Worm (Caenorhabditis elegans) whole organism, young adult: Measurements from ENCODE around the gene perm-5.

Experiments used
- B0336.3 ChIP-seq: fragments of 200-800 bp; sonication (Bioruptor generic); IDR thresholded peaks from 2 replicates; pipeline ENCODE4 v1.3.6; 2022; ENCODE audit warnings: missing genetic modification characterization, missing compliant biosample characterization
- C06A6.2 ChIP-seq: fragments of 200-800 bp; sonication (Bioruptor generic); conservative IDR thresholded peaks from 2 replicates; pipeline ENCODE4 v1.3.6; 2022; ENCODE audit warnings: missing genetic modification characterization, missing compliant biosample characterization
- F22D6.2 ChIP-seq: sonication (generic microtip); optimal IDR thresholded peaks from 2 replicates; lab custom pipeline; 2016; ENCODE audit warnings: mild to moderate bottlenecking, missing genetic modification characterization, missing compliant biosample characterization
- F23B12.7 ChIP-seq: sonication (generic microtip); optimal IDR thresholded peaks from 2 replicates; lab custom pipeline; 2017; ENCODE audit warnings: missing genetic modification characterization, mild to moderate bottlenecking, missing compliant biosample characterization, antibody characterized with exemption, moderate library complexity; ENCODE audit not compliant: insufficient read depth
- F33H1.4 ChIP-seq: fragments of 200-800 bp; sonication (Bioruptor generic); IDR thresholded peaks from 2 replicates; pipeline ENCODE4 v1.3.6; 2022; ENCODE audit warnings: missing genetic modification reagents, missing genetic modification characterization, missing compliant biosample characterization
- F57A8.1 ChIP-seq: fragments of 200-800 bp; sonication (Bioruptor generic); optimal IDR thresholded peaks from 2 replicates; lab custom pipeline; 2018; ENCODE audit warnings: mild to moderate bottlenecking, missing genetic modification characterization, moderate library complexity, missing compliant biosample characterization
- T07F8.4 ChIP-seq: sonication (generic microtip); optimal IDR thresholded peaks from 2 replicates; lab custom pipeline; 2016; ENCODE audit warnings: mild to moderate bottlenecking, missing genetic modification characterization, moderate library complexity, missing compliant biosample characterization
- T26A5.8 ChIP-seq: sonication (generic microtip); optimal IDR thresholded peaks from 2 replicates; lab custom pipeline; 2016; ENCODE audit warnings: missing genetic modification characterization, missing compliant biosample characterization
- Y53F4B.3 ChIP-seq: fragments of 200-800 bp; sonication (Bioruptor generic); IDR thresholded peaks from 2 replicates; pipeline ENCODE4 v1.3.6; 2022; ENCODE audit warnings: missing genetic modification reagents, missing genetic modification characterization, missing compliant biosample characterization
- Y53G8AR.9 ChIP-seq: fragments of 200-800 bp; sonication (Bioruptor generic); conservative IDR thresholded peaks from 2 replicates; pipeline ENCODE4 v1.3.6; 2022; ENCODE audit warnings: missing genetic modification reagents, missing genetic modification characterization, missing compliant biosample characterization
- Y56A3A.18 ChIP-seq: fragments of 200-800 bp; sonication (Bioruptor generic); IDR thresholded peaks from 2 replicates; pipeline ENCODE4 v1.3.6; 2022; ENCODE audit warnings: missing genetic modification reagents, missing genetic modification characterization, missing compliant biosample characterization
- Y79H2A.3 ChIP-seq: fragments of 200-800 bp; sonication (Bioruptor generic); conservative IDR thresholded peaks from 2 replicates; pipeline ENCODE4 v1.3.6; 2022; ENCODE audit warnings: missing genetic modification reagents, missing genetic modification characterization, missing compliant biosample characterization
- Y95B8A.8 ChIP-seq: fragments of 200-800 bp; sonication (Bioruptor generic); IDR thresholded peaks from 2 replicates; pipeline ENCODE4 v1.3.6; 2022; ENCODE audit warnings: missing genetic modification reagents, missing genetic modification characterization, missing compliant biosample characterization
- ZK185.1 ChIP-seq: sonication (generic microtip); optimal IDR thresholded peaks from 2 replicates; lab custom pipeline; 2016; ENCODE audit warnings: mild to moderate bottlenecking, missing genetic modification characterization, missing compliant biosample characterization; ENCODE audit not compliant: poor library complexity, severe bottlenecking
- ama-1 ChIP-seq, 3 experiments: fragments of 150-350 bp in 1 of 3; sonication (generic microtip) in 2 of 3; optimal IDR thresholded peaks; 2 replicates each; lab custom pipeline; 2014 to 2018; ENCODE audit warnings: missing biosample characterization in 2 of 3, missing genetic modification characterization in 2 of 3, missing genetic modification reagents in 2 of 3
- aptf-3 ChIP-seq: fragments of 200-800 bp; sonication (Bioruptor generic); IDR thresholded peaks from 2 replicates; pipeline ENCODE4 v1.3.6; 2022; ENCODE audit warnings: missing genetic modification characterization, missing compliant biosample characterization
- atf-7 ChIP-seq: sonication (generic microtip); optimal IDR thresholded peaks from 2 replicates; lab custom pipeline; 2017; ENCODE audit warnings: mild to moderate bottlenecking, missing genetic modification characterization, missing compliant biosample characterization
- athp-1 ChIP-seq: sonication (generic microtip); optimal IDR thresholded peaks from 2 replicates; lab custom pipeline; 2017; ENCODE audit warnings: mild to moderate bottlenecking, missing genetic modification characterization, missing compliant biosample characterization
- attf-6 ChIP-seq: fragments of 200-800 bp; sonication (Bioruptor generic); IDR thresholded peaks from 2 replicates; pipeline ENCODE4 v1.3.6; 2022; ENCODE audit warnings: missing genetic modification reagents, missing genetic modification characterization, missing compliant biosample characterization
- ceh-100 ChIP-seq: fragments of 200-800 bp; sonication (Bioruptor generic); IDR thresholded peaks from 2 replicates; pipeline ENCODE4 v1.3.6; 2022; ENCODE audit warnings: missing genetic modification reagents, missing genetic modification characterization, missing compliant biosample characterization
- ceh-27 ChIP-seq: fragments of 200-800 bp; sonication (Bioruptor generic); optimal IDR thresholded peaks from 2 replicates; lab custom pipeline; 2018; ENCODE audit warnings: mild to moderate bottlenecking, missing genetic modification characterization, moderate library complexity, missing compliant biosample characterization
- ceh-40 ChIP-seq: fragments of 200-800 bp; sonication (Bioruptor generic); IDR thresholded peaks from 2 replicates; pipeline ENCODE4 v1.3.6; 2022; ENCODE audit warnings: missing genetic modification characterization, missing compliant biosample characterization
- ceh-91 ChIP-seq: fragments of 200-800 bp; sonication (Bioruptor generic); IDR thresholded peaks from 2 replicates; pipeline ENCODE4 v1.3.6; 2022; ENCODE audit warnings: missing genetic modification reagents, missing genetic modification characterization, missing compliant biosample characterization
- die-1 ChIP-seq: sonication (generic microtip); optimal IDR thresholded peaks from 2 replicates; lab custom pipeline; 2016; ENCODE audit warnings: missing genotype, mild to moderate bottlenecking, missing genetic modification characterization, missing compliant biosample characterization
- dox-1 ChIP-seq: fragments of 200-800 bp; sonication (Bioruptor generic); IDR thresholded peaks from 2 replicates; pipeline ENCODE4 v1.3.6; 2022; ENCODE audit warnings: missing genetic modification reagents, missing genetic modification characterization, missing compliant biosample characterization
- dpff-1 ChIP-seq: sonication (generic microtip); optimal IDR thresholded peaks from 2 replicates; lab custom pipeline; 2017; ENCODE audit warnings: mild to moderate bottlenecking, missing genetic modification characterization, missing compliant biosample characterization
- egl-18 ChIP-seq: fragments of 200-800 bp; sonication (Bioruptor generic); IDR thresholded peaks from 2 replicates; pipeline ENCODE4 v1.3.6; 2022; ENCODE audit warnings: missing genetic modification reagents, missing genetic modification characterization, missing compliant biosample characterization
- ets-4 ChIP-seq: fragments of 200-800 bp; sonication (Bioruptor generic); optimal IDR thresholded peaks from 2 replicates; lab custom pipeline; 2018; ENCODE audit warnings: mild to moderate bottlenecking, missing genetic modification characterization, missing compliant biosample characterization
- hrde-1 ChIP-seq: sonication (generic microtip); optimal IDR thresholded peaks from 2 replicates; lab custom pipeline; 2016; ENCODE audit warnings: missing genetic modification characterization, mild to moderate bottlenecking, missing compliant biosample characterization, moderate library complexity, missing genotype, missing genetic modification reagents, borderline replicate concordance
- madf-6 ChIP-seq: fragments of 200-800 bp; sonication (Bioruptor generic); IDR thresholded peaks from 2 replicates; pipeline ENCODE4 v1.3.6; 2022; ENCODE audit warnings: missing genetic modification reagents, missing genetic modification characterization, missing compliant biosample characterization
- nfya-2 ChIP-seq: fragments of 200-800 bp; sonication (Bioruptor generic); IDR thresholded peaks from 2 replicates; pipeline ENCODE4 v1.3.6; 2022; ENCODE audit warnings: missing genetic modification reagents, missing genetic modification characterization, missing compliant biosample characterization
- nhr-27 ChIP-seq: fragments of 200-800 bp; sonication (Bioruptor generic); optimal IDR thresholded peaks from 2 replicates; lab custom pipeline; 2018; ENCODE audit warnings: mild to moderate bottlenecking, missing genetic modification characterization, moderate library complexity, missing compliant biosample characterization
- nhr-80 ChIP-seq: sonication (generic microtip); optimal IDR thresholded peaks from 2 replicates; lab custom pipeline; 2016; ENCODE audit warnings: missing genetic modification characterization, missing compliant biosample characterization
- pbrm-1 ChIP-seq: fragments of 200-800 bp; sonication (Bioruptor generic); IDR thresholded peaks from 2 replicates; pipeline ENCODE4 v1.3.6; 2022; ENCODE audit warnings: missing genetic modification reagents, missing genetic modification characterization, missing compliant biosample characterization
- repo-1 ChIP-seq: sonication (generic microtip); optimal IDR thresholded peaks from 2 replicates; lab custom pipeline; 2017; ENCODE audit warnings: mild to moderate bottlenecking, missing genetic modification characterization, missing compliant biosample characterization
- sdz-38 ChIP-seq: sonication (generic microtip); optimal IDR thresholded peaks from 2 replicates; lab custom pipeline; 2016; ENCODE audit warnings: missing genotype, missing genetic modification characterization, missing compliant biosample characterization
- snpc-4 ChIP-seq, 5 experiments: fragments of 150-350 bp in 1 of 5; sonication (generic microtip) in 4 of 5; optimal IDR thresholded peaks; 2 replicates each; lab custom pipeline; 2014 to 2018; ENCODE audit warnings: missing genetic modification characterization in 5 of 5, missing biosample characterization in 3 of 5, antibody characterized with exemption in 2 of 5, mild to moderate bottlenecking in 2 of 5, missing compliant biosample characterization in 2 of 5, missing genotype in 2 of 5, moderate library complexity in 2 of 5, missing genetic modification reagents in 1 of 5
- sptf-2 ChIP-seq: fragments of 200-800 bp; sonication (Bioruptor generic); optimal IDR thresholded peaks from 2 replicates; lab custom pipeline; 2018; ENCODE audit warnings: mild to moderate bottlenecking, missing genetic modification characterization, missing compliant biosample characterization
- zfh-2 ChIP-seq: fragments of 200-800 bp; sonication (Bioruptor generic); conservative IDR thresholded peaks from 2 replicates; pipeline ENCODE4 v1.3.6; 2022; ENCODE audit warnings: missing genetic modification reagents, missing genetic modification characterization, missing compliant biosample characterization
- ztf-26 ChIP-seq: sonication (generic microtip); optimal IDR thresholded peaks from 2 replicates; lab custom pipeline; 2017; ENCODE audit warnings: missing genetic modification characterization, missing compliant biosample characterization
- ztf-6 ChIP-seq: fragments of 200-800 bp; sonication (Bioruptor generic); IDR thresholded peaks from 2 replicates; pipeline ENCODE4 v1.3.6; 2022; ENCODE audit warnings: missing genetic modification reagents, missing genetic modification characterization, missing compliant biosample characterization

Gene perm-5

DNA sequence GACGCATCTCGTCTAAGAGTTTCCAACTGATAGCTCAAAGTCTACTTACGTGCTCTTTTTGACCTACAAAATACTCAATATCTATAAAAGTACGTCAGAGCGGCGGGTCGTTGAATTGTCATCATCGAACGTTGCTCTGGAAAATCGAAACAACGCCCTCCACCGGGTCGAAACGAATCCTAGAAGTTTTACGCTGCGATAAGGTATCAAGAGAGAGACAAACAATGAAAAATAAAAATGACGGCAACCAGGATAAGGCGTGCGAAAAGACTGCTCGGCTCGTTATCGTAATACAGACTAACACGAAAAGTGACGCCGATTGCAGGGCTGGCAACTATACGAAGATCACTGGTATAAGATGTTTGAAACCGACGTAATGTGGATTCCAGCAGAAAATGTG, 49.1 kb downstream of the perm-5 start (continued):
- TF ChIP-seq Y79H2A.3 (no peak), ceh-100 (GFP tag; lab: Robert Waterston, UW) (no peak), ceh-40 (GFP tag; lab: Robert Waterston, UW) (no peak), Y95B8A.8 (GFP tag; lab: Robert Waterston, UW) (no peak), ceh-27 (GFP tag; lab: Kevin White, UChicago) (no peak), F23B12.7 (no peak), madf-6 (GFP tag; lab: Robert Waterston, UW) (no peak), snpc-4 (GFP tag; optimal IDR thresholded peaks at IDR 0.05; lab: Kevin White, UChicago) (no peak), snpc-4 (tag; optimal IDR thresholded peaks at IDR 0.05; lab: Kevin White, UChicago) (no peak), aptf-3 (GFP tag; lab: Robert Waterston, UW) (no peak), atf-7 (tag; lab: Kevin White, UChicago) (peak; percentile 38), B0336.3 (GFP tag; lab: Robert Waterston, UW) (no peak), egl-18 (GFP tag; lab: Robert Waterston, UW) (no peak), dox-1 (GFP tag; lab: Robert Waterston, UW) (peak; percentile 59; the same call in 1 of the 2 replicates), Y53F4B.3 (GFP tag; lab: Robert Waterston, UW) (no peak), nfya-2 (GFP tag; lab: Robert Waterston, UW) (no peak), F57A8.1 (GFP tag; lab: Kevin White, UChicago) (no peak), T07F8.4 (tag; lab: Kevin White, UChicago) (no peak), nhr-27 (tag; lab: Kevin White, UChicago) (no peak), pbrm-1 (GFP tag; lab: Robert Waterston, UW) (no peak), ztf-26 (tag; lab: Kevin White, UChicago) (no peak), F33H1.4 (no peak), ceh-91 (GFP tag; lab: Robert Waterston, UW) (no peak)

DNA sequence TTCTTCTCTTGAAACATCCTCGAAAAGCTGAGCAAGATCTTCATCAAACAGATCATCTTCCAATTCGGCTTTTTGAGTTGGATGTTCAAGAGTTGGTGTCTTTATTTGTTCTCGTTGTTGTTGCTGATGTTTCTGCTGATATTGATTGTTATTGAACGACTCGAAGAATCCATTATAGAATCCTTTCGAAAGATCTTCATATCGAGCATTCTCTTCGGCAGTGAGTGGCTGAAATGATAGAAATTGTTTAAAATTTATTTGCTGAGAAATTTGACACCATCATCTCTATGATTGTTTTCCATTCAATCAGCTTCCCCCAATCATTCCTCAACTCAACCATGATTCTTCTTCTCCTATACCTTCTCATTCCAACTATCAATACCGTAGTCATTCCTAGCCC, 49.6 kb downstream of the perm-5 start, which contains the start of gene clec-178:
Gene clec-178, plus strand, starts transcription at position 301 of the 400 bp plus-strand sequence.
- TF ChIP-seq ZK185.1 (no peak), Y56A3A.18 (GFP tag; lab: Robert Waterston, UW) (peak; percentile 42; the same call in 1 of the 2 replicates)

DNA sequence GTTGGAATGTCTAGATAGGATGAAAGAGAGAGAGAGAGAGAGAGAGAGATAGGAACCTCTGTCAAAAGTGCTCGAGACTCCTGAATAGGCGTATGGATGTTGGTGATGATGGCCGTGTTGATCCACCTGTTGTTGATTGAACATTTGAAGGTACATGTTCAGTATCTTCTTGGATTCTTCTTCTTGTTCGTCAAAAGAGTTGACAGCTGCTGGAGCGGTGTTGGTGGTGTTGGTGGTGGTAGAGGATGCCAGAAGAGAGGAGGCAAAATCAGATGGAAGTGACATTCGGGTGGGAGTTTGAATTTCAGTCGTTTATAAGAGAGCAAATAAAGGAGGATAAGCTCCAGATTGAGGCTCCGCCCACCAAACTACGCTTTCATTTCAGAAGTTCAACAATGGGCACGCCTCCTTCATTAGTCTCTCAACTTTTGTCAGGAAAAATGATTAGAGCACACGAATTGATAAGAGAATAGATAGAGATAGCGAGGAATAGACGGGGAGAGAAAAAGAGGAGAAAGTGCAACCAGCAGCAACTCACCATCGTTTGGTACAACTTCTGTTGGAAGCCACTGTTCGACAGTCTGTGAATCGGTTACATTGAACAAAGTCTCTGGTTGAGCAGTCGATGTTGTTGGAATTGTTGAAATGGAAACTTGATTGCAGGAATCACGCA, 50.3 kb downstream of the perm-5 start:
- TF ChIP-seq nhr-80 (peak; percentile 43), egl-18 (GFP tag; lab: Robert Waterston, UW) (no peak), attf-6 (GFP tag; lab: Robert Waterston, UW) (no peak), F22D6.2 (tag; lab: Kevin White, UChicago) (no peak)

DNA sequence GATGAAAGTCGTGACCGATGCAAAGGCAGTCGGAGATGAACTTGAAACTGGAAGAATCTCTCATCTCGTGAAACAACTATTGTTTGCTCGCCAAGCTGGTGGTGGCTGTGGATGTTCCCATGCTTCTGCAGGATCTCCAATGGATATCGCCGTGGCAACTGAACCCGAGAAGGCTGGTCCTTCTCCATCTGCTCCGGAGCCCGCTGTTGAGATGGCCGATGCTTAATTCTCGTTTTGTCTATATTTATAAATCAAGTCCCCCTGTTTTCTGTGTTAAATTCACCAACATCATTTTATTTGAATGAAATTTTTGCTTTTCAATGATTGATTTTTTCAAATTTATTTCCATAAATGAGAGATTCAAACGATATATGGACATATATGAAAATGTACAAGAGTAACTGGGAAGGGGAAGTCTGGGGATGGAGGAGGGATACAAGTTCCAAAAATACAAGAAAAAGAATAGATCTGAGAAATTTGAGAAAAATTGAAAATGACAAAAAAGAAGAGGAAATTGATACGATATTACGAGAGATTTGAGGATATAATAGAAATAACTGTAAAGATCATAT, 52.4 kb downstream of the perm-5 start:
- TF ChIP-seq C06A6.2 (GFP tag; lab: Robert Waterston, UW) (0 out of 2 replicates have a peak, but pooled peaks have one; percentile 14), die-1 (tag; lab: Kevin White, UChicago) (no peak), dpff-1 (tag; lab: Kevin White, UChicago) (no peak), atf-7 (tag; lab: Kevin White, UChicago) (peak; percentile 13), hrde-1 (peak; percentile 39), ceh-27 (GFP tag; lab: Kevin White, UChicago) (no peak), athp-1 (peak; percentile 65), repo-1 (tag; lab: Kevin White, UChicago) (peak; percentile 81), zfh-2 (no peak), snpc-4 (GFP tag; optimal IDR thresholded peaks at IDR 0.05; lab: Kevin White, UChicago) (peak; percentile 57), snpc-4 (tag; optimal IDR thresholded peaks at IDR 0.05; lab: Kevin White, UChicago) (peak in 1 of 4 experiments; percentile 57), Y53F4B.3 (GFP tag; lab: Robert Waterston, UW) (peak; percentile 32; the same call in 1 of the 2 replicates), T26A5.8 (tag; lab: Kevin White, UChicago) (no peak), sdz-38 (no peak), attf-6 (GFP tag; lab: Robert Waterston, UW) (peak; percentile 30; the same call in 1 of the 2 replicates), Y53G8AR.9 (GFP tag; lab: Robert Waterston, UW) (peak; percentile 70; the same call in 1 of the 2 replicates), ama-1 (optimal IDR thresholded peaks at IDR 0.05; lab: Kevin White, UChicago) (no peak), ama-1 (GFP tag; optimal IDR thresholded peaks at IDR 0.05; lab: Kevin White, UChicago) (peak in 1 of 2 experiments; percentile 20), ets-4 (GFP tag; lab: Kevin White, UChicago) (no peak), sptf-2 (GFP tag; lab: Kevin White, UChicago) (no peak), ztf-6 (GFP tag; lab: Robert Waterston, UW) (no peak)
